Fruit fly (Drosophila melanogaster) whole organism, embryonic: ENCODE data around the gene RhoGAP18B.

Experiments used
- Antp ChIP-seq: fragments of 200-800 bp; sonication (Bioruptor generic); optimal IDR thresholded peaks from 3 replicates; lab custom pipeline; 2016; ENCODE audit warnings: missing biosample characterization, missing genetic modification characterization
- B-H2 ChIP-seq: fragments of 200-800 bp; sonication (Bioruptor generic); optimal IDR thresholded peaks from 2 replicates; lab custom pipeline; 2018; ENCODE audit warnings: missing biosample characterization, mild to moderate bottlenecking, missing genetic modification characterization
- BEAF-32 ChIP-seq: fragments of 200-800 bp; sonication (Bioruptor generic); optimal IDR thresholded peaks from 3 replicates; lab custom pipeline; 2017; ENCODE audit warnings: missing biosample characterization, missing genetic modification characterization, mild to moderate bottlenecking, moderate library complexity, missing genetic modification reagents
- CG10267 ChIP-seq: fragments of 200-800 bp; sonication (Bioruptor generic); optimal IDR thresholded peaks from 2 replicates; lab custom pipeline; 2018; ENCODE audit warnings: missing biosample characterization, mild to moderate bottlenecking, missing genetic modification characterization, moderate library complexity
- CG11093 ChIP-seq: fragments of 200-800 bp; sonication (Bioruptor generic); IDR thresholded peaks from 3 replicates; pipeline ENCODE4 v1.3.6; 2022; ENCODE audit warnings: missing biosample characterization, missing genetic modification characterization
- CG13624 ChIP-seq: fragments of 200-800 bp; sonication (Bioruptor generic); optimal IDR thresholded peaks from 2 replicates; lab custom pipeline; 2016; ENCODE audit warnings: missing biosample characterization, missing genetic modification characterization
- CG17186 ChIP-seq: fragments of 200-800 bp; sonication (Bioruptor generic); optimal IDR thresholded peaks from 3 replicates; lab custom pipeline; 2017; ENCODE audit warnings: missing biosample characterization, missing genetic modification reagents, missing genetic modification characterization
- CG17802 ChIP-seq: fragments of 200-800 bp; sonication (Bioruptor generic); optimal IDR thresholded peaks from 2 replicates; lab custom pipeline; 2018; ENCODE audit warnings: missing biosample characterization, mild to moderate bottlenecking, missing genetic modification characterization, moderate library complexity
- CG2116 ChIP-seq: fragments of 200-800 bp; sonication (Bioruptor generic); optimal IDR thresholded peaks from 3 replicates; lab custom pipeline; 2018; ENCODE audit warnings: missing biosample characterization, mild to moderate bottlenecking, missing genetic modification characterization
- CG30020 ChIP-seq: fragments of 200-800 bp; optimal IDR thresholded peaks from 2 replicates; lab custom pipeline; 2019; ENCODE audit warnings: missing biosample characterization, mild to moderate bottlenecking, missing genetic modification characterization, moderate library complexity
- CG3065 ChIP-seq: fragments of 200-800 bp; sonication (Bioruptor generic); optimal IDR thresholded peaks from 2 replicates; lab custom pipeline; 2016; ENCODE audit warnings: missing biosample characterization, missing genetic modification characterization
- CG32767 ChIP-seq: fragments of 200-800 bp; sonication (Bioruptor generic); IDR thresholded peaks from 2 replicates; pipeline ENCODE4 v1.3.6; 2022; ENCODE audit warnings: missing biosample characterization, missing genetic modification characterization
- CG34224 ChIP-seq: fragments of 200-800 bp; sonication (Bioruptor generic); IDR thresholded peaks from 3 replicates; pipeline ENCODE4 v1.3.6; 2022; ENCODE audit warnings: missing biosample characterization, missing genetic modification characterization; ENCODE audit not compliant: partially characterized antibody
- CG34422 ChIP-seq: fragments of 200-800 bp; sonication (Bioruptor generic); IDR thresholded peaks from 3 replicates; pipeline ENCODE4 v1.3.6; 2022; ENCODE audit warnings: missing biosample characterization, missing genetic modification characterization
- CG4328 ChIP-seq: fragments of 200-800 bp; sonication (Bioruptor generic); optimal IDR thresholded peaks from 3 replicates; lab custom pipeline; 2017; ENCODE audit warnings: missing biosample characterization, missing genetic modification reagents, missing genetic modification characterization
- CG6791 ChIP-seq: fragments of 200-800 bp; sonication (Bioruptor generic); IDR thresholded peaks from 3 replicates; pipeline ENCODE4 v1.3.6; 2022; ENCODE audit warnings: missing biosample characterization, missing genetic modification characterization; ENCODE audit not compliant: partially characterized antibody
- CG7963 ChIP-seq: fragments of 200-800 bp; sonication (Bioruptor generic); IDR thresholded peaks from 3 replicates; pipeline ENCODE4 v1.3.6; 2022; ENCODE audit warnings: missing biosample characterization, missing genetic modification characterization; ENCODE audit not compliant: partially characterized antibody
- CG8944 ChIP-seq: fragments of 200-800 bp; sonication (Bioruptor generic); optimal IDR thresholded peaks from 3 replicates; lab custom pipeline; 2016; ENCODE audit warnings: missing biosample characterization, missing genetic modification characterization
- CG9797 ChIP-seq: fragments of 200-800 bp; sonication (Bioruptor generic); optimal IDR thresholded peaks from 3 replicates; lab custom pipeline; 2018; ENCODE audit warnings: missing biosample characterization, mild to moderate bottlenecking, missing genetic modification characterization
- CG9876 ChIP-seq: fragments of 200-800 bp; sonication (Bioruptor generic); optimal IDR thresholded peaks from 2 replicates; lab custom pipeline; 2016; ENCODE audit warnings: missing biosample characterization, missing genetic modification characterization
- Chrac-16 ChIP-seq: fragments of 200-800 bp; sonication (Bioruptor generic); optimal IDR thresholded peaks from 3 replicates; lab custom pipeline; 2016; ENCODE audit warnings: missing biosample characterization, missing genetic modification characterization
- CoRest ChIP-seq: fragments of 200-800 bp; sonication (Bioruptor generic); optimal IDR thresholded peaks from 3 replicates; lab custom pipeline; 2018; ENCODE audit warnings: missing biosample characterization, mild to moderate bottlenecking, missing genetic modification characterization, moderate library complexity
- D ChIP-seq, 2 experiments: fragments of 200-800 bp in 1 of 2; fragments of >200 bp in 1 of 2; sonication (Bioruptor generic) in 1 of 2; optimal IDR thresholded peaks; 2 replicates in 1 of 2; 3 replicates in 1 of 2; lab custom pipeline; 2017; ENCODE audit warnings: mild to moderate bottlenecking in 1 of 2, missing biosample characterization in 1 of 2, missing genetic modification characterization in 1 of 2, missing genetic modification reagents in 1 of 2
- Deaf1 ChIP-seq: fragments of 200-800 bp; optimal IDR thresholded peaks from 3 replicates; lab custom pipeline; 2019; ENCODE audit warnings: missing biosample characterization, mild to moderate bottlenecking, missing genetic modification characterization, moderate library complexity
- Doc2 ChIP-seq: fragments of 200-800 bp; sonication (Bioruptor generic); IDR thresholded peaks from 2 replicates; pipeline ENCODE4 v1.3.6; 2022; ENCODE audit warnings: missing biosample characterization, missing genetic modification characterization
- Doc3 ChIP-seq: fragments of 200-800 bp; sonication (Bioruptor generic); IDR thresholded peaks from 3 replicates; pipeline ENCODE4 v1.3.6; 2022; ENCODE audit warnings: missing biosample characterization, missing genetic modification characterization; ENCODE audit not compliant: partially characterized antibody
- Dref ChIP-seq: fragments of 200-800 bp; sonication (Bioruptor generic); IDR thresholded peaks from 2 replicates; pipeline ENCODE4 v1.3.6; 2022; ENCODE audit warnings: missing biosample characterization, missing genetic modification characterization
- HLH4C ChIP-seq: fragments of 200-800 bp; sonication (Bioruptor generic); IDR thresholded peaks from 3 replicates; pipeline ENCODE4 v1.3.6; 2022; ENCODE audit warnings: missing biosample characterization, missing genetic modification characterization; ENCODE audit not compliant: partially characterized antibody
- Med ChIP-seq: fragments of 200-800 bp; sonication (Bioruptor generic); peaks from one replicate; lab custom pipeline; 2016; ENCODE audit warnings: missing biosample characterization, missing genetic modification characterization, mild to moderate bottlenecking, inconsistent platforms, moderate library complexity
- Sin3A ChIP-seq: fragments of >200 bp; optimal IDR thresholded peaks from 2 replicates; lab custom pipeline; 2018
- Sry-β ChIP-seq: fragments of 200-800 bp; sonication (Bioruptor generic); optimal IDR thresholded peaks from 2 replicates; lab custom pipeline; 2018; ENCODE audit warnings: missing biosample characterization, mild to moderate bottlenecking, missing genetic modification characterization, moderate library complexity
- YL-1 ChIP-seq: fragments of 200-800 bp; sonication (Bioruptor generic); optimal IDR thresholded peaks from 3 replicates; lab custom pipeline; 2017; ENCODE audit warnings: missing biosample characterization, mild to moderate bottlenecking, missing genetic modification characterization
- amos ChIP-seq: fragments of 200-800 bp; sonication (Bioruptor generic); IDR thresholded peaks from 2 replicates; pipeline ENCODE4 v1.3.6; 2022; ENCODE audit warnings: missing biosample characterization, missing genetic modification characterization; ENCODE audit not compliant: partially characterized antibody
- ato ChIP-seq: fragments of 200-800 bp; sonication (Bioruptor generic); IDR thresholded peaks from 2 replicates; pipeline ENCODE4 v1.3.6; 2022; ENCODE audit warnings: missing biosample characterization, missing genetic modification characterization; ENCODE audit not compliant: partially characterized antibody
- grau ChIP-seq: fragments of 200-800 bp; optimal IDR thresholded peaks from 3 replicates; lab custom pipeline; 2019; ENCODE audit warnings: missing biosample characterization, mild to moderate bottlenecking, missing genetic modification characterization, moderate library complexity
- hbn ChIP-seq: fragments of 200-800 bp; sonication (Bioruptor generic); IDR thresholded peaks from 2 replicates; pipeline ENCODE4 v1.3.6; 2022; ENCODE audit warnings: missing biosample characterization, missing genetic modification characterization; ENCODE audit not compliant: partially characterized antibody
- mld ChIP-seq: fragments of 200-800 bp; sonication (Bioruptor generic); IDR thresholded peaks from 3 replicates; pipeline ENCODE4 v1.3.6; 2022; ENCODE audit warnings: missing biosample characterization, missing genetic modification characterization; ENCODE audit not compliant: partially characterized antibody
- nerfin-2 ChIP-seq: fragments of 200-800 bp; sonication (Bioruptor generic); IDR thresholded peaks from 2 replicates; pipeline ENCODE4 v1.3.6; 2022; ENCODE audit warnings: missing biosample characterization, missing genetic modification characterization; ENCODE audit not compliant: partially characterized antibody
- phol ChIP-seq: fragments of 200-800 bp; sonication (Bioruptor generic); optimal IDR thresholded peaks from 3 replicates; lab custom pipeline; 2018; ENCODE audit warnings: missing biosample characterization, mild to moderate bottlenecking, missing genetic modification characterization, moderate library complexity
- pum ChIP-seq: fragments of 200-800 bp; sonication (Bioruptor generic); optimal IDR thresholded peaks from 2 replicates; lab custom pipeline; 2016; ENCODE audit warnings: missing biosample characterization, missing genetic modification characterization
- pzg ChIP-seq: fragments of 200-800 bp; sonication (Bioruptor generic); optimal IDR thresholded peaks from 3 replicates; lab custom pipeline; 2018; ENCODE audit warnings: missing biosample characterization, mild to moderate bottlenecking, missing genetic modification characterization, moderate library complexity
- sd ChIP-seq: fragments of 200-800 bp; sonication (Bioruptor generic); optimal IDR thresholded peaks from 3 replicates; lab custom pipeline; 2018; ENCODE audit warnings: missing biosample characterization, mild to moderate bottlenecking, missing genetic modification characterization, moderate library complexity
- sna ChIP-seq: fragments of 200-800 bp; sonication (Bioruptor generic); IDR thresholded peaks from 2 replicates; pipeline ENCODE4 v1.3.6; 2022; ENCODE audit warnings: missing biosample characterization, missing genetic modification characterization; ENCODE audit not compliant: partially characterized antibody
- sob ChIP-seq: fragments of 200-800 bp; sonication (Bioruptor generic); IDR thresholded peaks from 2 replicates; pipeline ENCODE4 v1.3.6; 2022; ENCODE audit warnings: missing biosample characterization, missing genetic modification characterization
- stwl ChIP-seq: fragments of 200-800 bp; sonication (Bioruptor generic); optimal IDR thresholded peaks from 3 replicates; lab custom pipeline; 2018; ENCODE audit warnings: missing biosample characterization, mild to moderate bottlenecking, missing genetic modification characterization, moderate library complexity
- trem ChIP-seq: fragments of 200-800 bp; optimal IDR thresholded peaks from 3 replicates; lab custom pipeline; 2019; ENCODE audit warnings: missing biosample characterization, mild to moderate bottlenecking, missing genetic modification characterization, moderate library complexity
- unc-4 ChIP-seq: fragments of 200-800 bp; sonication (Bioruptor generic); IDR thresholded peaks from 2 replicates; pipeline ENCODE4 v1.3.6; 2022; ENCODE audit warnings: missing biosample characterization, missing genetic modification characterization; ENCODE audit not compliant: partially characterized antibody
- zen2 ChIP-seq: fragments of 200-800 bp; sonication (Bioruptor generic); IDR thresholded peaks from 3 replicates; pipeline ENCODE4 v1.3.6; 2022; ENCODE audit warnings: missing biosample characterization, missing genetic modification characterization; ENCODE audit not compliant: partially characterized antibody

The RhoGAP18B gene

DNA sequence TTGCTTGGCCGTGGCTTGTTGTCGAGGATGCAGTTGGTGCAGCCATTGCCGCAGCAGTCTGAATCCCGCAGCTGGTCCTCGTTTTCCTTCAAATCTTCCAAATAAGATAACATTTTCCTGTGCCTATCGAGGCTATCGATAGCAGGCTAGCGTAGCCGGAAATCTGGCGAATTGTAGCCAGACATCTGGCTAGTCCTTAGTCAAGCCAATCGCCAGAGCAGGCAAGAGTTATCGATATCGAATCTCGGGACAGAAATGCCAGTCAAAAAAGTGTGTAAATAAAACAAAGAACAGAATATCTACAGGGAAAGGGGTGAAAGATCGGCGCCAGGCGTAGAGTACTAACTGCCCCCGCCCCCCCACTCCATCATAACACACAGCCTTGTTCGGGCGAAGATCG lies 26.5 kb upstream of the RhoGAP18B start, which contains the start of the genes CG7914 and CG14194 (continued):
- TF ChIP-seq stwl (tag; lab: Kevin White, UChicago) (peak; percentile 56), CG17186 (GFP tag; lab: Kevin White, UChicago) (peak; percentile 47), CG13624 (GFP tag; lab: Kevin White, UChicago) (no peak), Deaf1 (no peak), Sry-β (GFP tag; lab: Kevin White, UChicago) (peak; percentile 92), CG10267 (tag; lab: Kevin White, UChicago) (peak; percentile 3), pzg (GFP tag; lab: Kevin White, UChicago) (peak; percentile 69), CG34224 (peak; percentile 71; the same call in 2 of the 3 replicates), grau (tag; lab: Kevin White, UChicago) (peak; percentile 14), sob (0 out of 2 replicates have a peak, but pooled peaks have one; percentile 32), CG17802 (tag; lab: Kevin White, UChicago) (peak; percentile 10), CoRest (tag; lab: Kevin White, UChicago) (peak; percentile 14), unc-4 (GFP tag; lab: Robert Waterston, UW) (peak; percentile 70), CG3065 (GFP tag; lab: Kevin White, UChicago) (no peak), Antp (GFP tag; lab: Kevin White, UChicago) (no peak), B-H2 (GFP tag; lab: Kevin White, UChicago) (no peak), pum (GFP tag; lab: Kevin White, UChicago) (no peak), CG34422 (GFP tag; lab: Robert Waterston, UW) (peak; percentile 16; the same call in 1 of the 3 replicates), Doc2 (GFP tag; lab: Robert Waterston, UW) (no peak), CG11093 (GFP tag; lab: Robert Waterston, UW) (no peak), sna (GFP tag; lab: Robert Waterston, UW) (peak; percentile 74), trem (peak; percentile 55), sd (no peak), CG8944 (GFP tag; lab: Kevin White, UChicago) (no peak), zen2 (GFP tag; lab: Robert Waterston, UW) (peak; percentile 75), Sin3A (peak; percentile 1), HLH4C (GFP tag; lab: Robert Waterston, UW) (peak; percentile 96), D (optimal IDR thresholded peaks at IDR 0.05; lab: Kevin White, UChicago) (no peak), D (GFP tag; optimal IDR thresholded peaks at IDR 0.05; lab: Kevin White, UChicago) (no peak), CG4328 (GFP tag; lab: Kevin White, UChicago) (no peak), ato (GFP tag; lab: Robert Waterston, UW) (peak; percentile 89), CG30020 (tag; lab: Kevin White, UChicago) (peak; percentile 17), Doc3 (GFP tag; lab: Robert Waterston, UW) (peak; percentile 63; the same call in 2 of the 3 replicates), CG7963 (GFP tag; lab: Robert Waterston, UW) (peak; percentile 84), BEAF-32 (peak; percentile 62), nerfin-2 (GFP tag; lab: Robert Waterston, UW) (peak; percentile 93), Med (GFP tag; lab: Kevin White, UChicago) (peak; percentile 50), YL-1 (GFP tag; lab: Kevin White, UChicago) (peak; percentile 43), amos (GFP tag; lab: Robert Waterston, UW) (peak; percentile 77), hbn (GFP tag; lab: Robert Waterston, UW) (peak; percentile 69; the same call in 1 of the 2 replicates), CG32767 (GFP tag; lab: Robert Waterston, UW) (no peak), Dref (GFP tag; lab: Robert Waterston, UW) (peak; percentile 96), CG9797 (GFP tag; lab: Kevin White, UChicago) (peak; percentile 15), mld (peak; percentile 80), phol (tag; lab: Kevin White, UChicago) (peak; percentile 22), CG2116 (GFP tag; lab: Kevin White, UChicago) (peak; percentile 67), CG6791 (GFP tag; lab: Robert Waterston, UW) (peak; percentile 91), Chrac-16 (GFP tag; lab: Kevin White, UChicago) (no peak), CG9876 (GFP tag; lab: Kevin White, UChicago) (no peak)
